Worm (Caenorhabditis elegans): ENCODE measurements around the gene R12H7.4.

- no peak for TF ChIP-seq let-526 (GFP tag; IDR thresholded peaks at IDR 0.05)
- TF ChIP-seq hlh-26 (GFP tag; conservative IDR thresholded peaks at IDR 0.05) = no peak
- TF ChIP-seq ceh-27 (GFP tag; optimal IDR thresholded peaks at IDR 0.05) = no peak
- TF ChIP-seq ztf-28 (GFP tag; IDR thresholded peaks at IDR 0.05) = no peak
- no peak for TF ChIP-seq Y79H2A.3 (GFP tag; conservative IDR thresholded peaks at IDR 0.05)
- no peak for TF ChIP-seq F57A8.1 (GFP tag; optimal IDR thresholded peaks at IDR 0.05)
- no peak for TF ChIP-seq tbx-9 (tag; optimal IDR thresholded peaks at IDR 0.05; ENCODE audit: borderline replicate concordance)
- no peak for TF ChIP-seq nfya-1 (tag; optimal IDR thresholded peaks at IDR 0.05; ENCODE audit: borderline replicate concordance, insufficient read depth)
- no peak for TF ChIP-seq T07F8.4 (tag; optimal IDR thresholded peaks at IDR 0.05)
- TF ChIP-seq cebp-1 (GFP tag; IDR thresholded peaks at IDR 0.05) = no peak
- no peak for TF ChIP-seq cebp-1 (tag; optimal IDR thresholded peaks at IDR 0.05)
These were observed 9.8 kb downstream of the R12H7.4 start, which contains the start of gene skr-21 for ce11 chrX:13226614-13227096.

Measured in whole organism, young adult.